Fruit fly (Drosophila melanogaster) whole organism, embryonic: ENCODE data around the gene CG3342.

Experiments used
- Ada2b ChIP-seq: fragments of 200-800 bp; sonication (Bioruptor generic); IDR thresholded peaks from 2 replicates; pipeline ENCODE4 v1.3.6; 2022; ENCODE audit warnings: missing biosample characterization, missing genetic modification characterization
- Adf1 ChIP-seq: fragments of 200-800 bp; sonication (Bioruptor generic); IDR thresholded peaks from 2 replicates; pipeline ENCODE4 v1.3.6; 2022; ENCODE audit warnings: missing biosample characterization, missing genetic modification characterization
- Bgb ChIP-seq: fragments of 200-800 bp; sonication (Bioruptor generic); IDR thresholded peaks from 2 replicates; pipeline ENCODE4 v1.3.6; 2022; ENCODE audit warnings: missing biosample characterization, missing genetic modification characterization; ENCODE audit not compliant: partially characterized antibody
- CG10959 ChIP-seq: fragments of 200-800 bp; sonication (Bioruptor generic); IDR thresholded peaks from 2 replicates; pipeline ENCODE4 v1.3.6; 2022; ENCODE audit warnings: missing biosample characterization, missing genetic modification characterization
- CG12155 ChIP-seq: fragments of 200-800 bp; sonication (Bioruptor generic); optimal IDR thresholded peaks from 3 replicates; lab custom pipeline; 2016; ENCODE audit warnings: missing biosample characterization, missing genetic modification characterization
- CG12659 ChIP-seq: fragments of 200-800 bp; sonication (Bioruptor generic); optimal IDR thresholded peaks from 3 replicates; lab custom pipeline; 2017; ENCODE audit warnings: mild to moderate bottlenecking, missing biosample characterization, missing genetic modification reagents, missing genetic modification characterization
- CG1603 ChIP-seq: fragments of 200-800 bp; sonication (Bioruptor generic); optimal IDR thresholded peaks from 2 replicates; lab custom pipeline; 2019; ENCODE audit warnings: missing biosample characterization, mild to moderate bottlenecking, missing genetic modification characterization, moderate library complexity
- CG2199 ChIP-seq: fragments of 200-800 bp; sonication (Bioruptor generic); IDR thresholded peaks from 3 replicates; pipeline ENCODE4 v1.3.6; 2022; ENCODE audit warnings: missing biosample characterization, missing genetic modification characterization
- CG30403 ChIP-seq: fragments of 200-800 bp; sonication (Bioruptor generic); optimal IDR thresholded peaks from 3 replicates; lab custom pipeline; 2016; ENCODE audit warnings: missing biosample characterization, missing genetic modification characterization
- CG34376 ChIP-seq: fragments of 200-800 bp; sonication (Bioruptor generic); optimal IDR thresholded peaks from 2 replicates; lab custom pipeline; 2018; ENCODE audit warnings: missing biosample characterization, mild to moderate bottlenecking, missing genetic modification characterization
- CG34422 ChIP-seq: fragments of 200-800 bp; sonication (Bioruptor generic); IDR thresholded peaks from 3 replicates; pipeline ENCODE4 v1.3.6; 2022; ENCODE audit warnings: missing biosample characterization, missing genetic modification characterization
- CG3995 ChIP-seq: fragments of 200-800 bp; sonication (Bioruptor generic); optimal IDR thresholded peaks from 3 replicates; lab custom pipeline; 2016; ENCODE audit warnings: missing biosample characterization, missing genetic modification characterization
- CG42726 ChIP-seq: fragments of 200-800 bp; sonication (Bioruptor generic); IDR thresholded peaks from 2 replicates; pipeline ENCODE4 v1.3.6; 2022; ENCODE audit warnings: missing biosample characterization, missing genetic modification characterization; ENCODE audit not compliant: partially characterized antibody
- CG5245 ChIP-seq: fragments of 200-800 bp; sonication (Bioruptor generic); optimal IDR thresholded peaks from 3 replicates; lab custom pipeline; 2016; ENCODE audit warnings: missing biosample characterization, missing genetic modification characterization
- CG6254 ChIP-seq: fragments of 200-800 bp; sonication (Bioruptor generic); optimal IDR thresholded peaks from 3 replicates; lab custom pipeline; 2017; ENCODE audit warnings: mild to moderate bottlenecking, missing biosample characterization, missing genetic modification reagents, missing genetic modification characterization
- CG7372 ChIP-seq: fragments of 200-800 bp; sonication (Bioruptor generic); IDR thresholded peaks from 2 replicates; pipeline ENCODE4 v1.3.6; 2022; ENCODE audit warnings: missing biosample characterization, missing genetic modification characterization
- CG7786 ChIP-seq: fragments of 200-800 bp; sonication (Bioruptor generic); optimal IDR thresholded peaks from 2 replicates; lab custom pipeline; 2016; ENCODE audit warnings: missing biosample characterization, missing genetic modification characterization
- CG7928 ChIP-seq: fragments of 200-800 bp; sonication (Bioruptor generic); optimal IDR thresholded peaks from 2 replicates; lab custom pipeline; 2017; ENCODE audit warnings: missing biosample characterization, mild to moderate bottlenecking, missing genetic modification characterization
- CG8359 ChIP-seq: fragments of 200-800 bp; sonication (Bioruptor generic); optimal IDR thresholded peaks from 2 replicates; lab custom pipeline; 2017; ENCODE audit warnings: missing biosample characterization, mild to moderate bottlenecking, missing genetic modification characterization, borderline replicate concordance
- CG8388 ChIP-seq: fragments of 200-800 bp; sonication (Bioruptor generic); optimal IDR thresholded peaks from 2 replicates; lab custom pipeline; 2019; ENCODE audit warnings: missing biosample characterization, mild to moderate bottlenecking, missing genetic modification characterization, moderate library complexity
- D19A ChIP-seq: fragments of 200-800 bp; optimal IDR thresholded peaks from 3 replicates; lab custom pipeline; 2019; ENCODE audit warnings: missing biosample characterization, mild to moderate bottlenecking, missing genetic modification characterization, moderate library complexity
- Dref ChIP-seq: fragments of 200-800 bp; sonication (Bioruptor generic); IDR thresholded peaks from 2 replicates; pipeline ENCODE4 v1.3.6; 2022; ENCODE audit warnings: missing biosample characterization, missing genetic modification characterization
- GATAe ChIP-seq: fragments of 200-800 bp; sonication (Bioruptor generic); conservative IDR thresholded peaks from 2 replicates; pipeline ENCODE4 v1.3.6; 2022; ENCODE audit warnings: missing biosample characterization, missing genetic modification characterization
- HLH54F ChIP-seq: fragments of 200-800 bp; sonication (Bioruptor generic); optimal IDR thresholded peaks from 3 replicates; lab custom pipeline; 2016; ENCODE audit warnings: missing biosample characterization, missing genetic modification characterization
- Hmx ChIP-seq: fragments of 200-800 bp; sonication (Bioruptor generic); optimal IDR thresholded peaks from 2 replicates; lab custom pipeline; 2016; ENCODE audit warnings: missing biosample characterization, missing genetic modification characterization
- Sry-β ChIP-seq: fragments of 200-800 bp; sonication (Bioruptor generic); optimal IDR thresholded peaks from 2 replicates; lab custom pipeline; 2018; ENCODE audit warnings: missing biosample characterization, mild to moderate bottlenecking, missing genetic modification characterization, moderate library complexity
- Ssrp ChIP-seq: fragments of 200-800 bp; sonication (Bioruptor generic); optimal IDR thresholded peaks from 2 replicates; lab custom pipeline; 2018; ENCODE audit warnings: missing biosample characterization, mild to moderate bottlenecking, missing genetic modification characterization, moderate library complexity
- Usf ChIP-seq: fragments of 200-800 bp; sonication (Bioruptor generic); optimal IDR thresholded peaks from 2 replicates; lab custom pipeline; 2017; ENCODE audit warnings: missing genotype, missing biosample characterization, missing genetic modification characterization
- ab ChIP-seq: fragments of 200-800 bp; sonication (Bioruptor generic); optimal IDR thresholded peaks from 2 replicates; lab custom pipeline; 2016; ENCODE audit warnings: missing biosample characterization, missing genetic modification characterization
- ase ChIP-seq: fragments of 200-800 bp; sonication (Bioruptor generic); IDR thresholded peaks from 3 replicates; pipeline ENCODE4 v1.3.6; 2022; ENCODE audit warnings: missing biosample characterization, missing genetic modification characterization
- bab2 ChIP-seq: fragments of 200-800 bp; sonication (Bioruptor generic); optimal IDR thresholded peaks from 2 replicates; lab custom pipeline; 2016; ENCODE audit warnings: missing biosample characterization, missing genetic modification characterization
- bsh ChIP-seq, 2 experiments: fragments of 200-800 bp; sonication (Bioruptor generic); optimal IDR thresholded peaks; 2 replicates each; lab custom pipeline; 2017 to 2018; ENCODE audit warnings: mild to moderate bottlenecking in 2 of 2, missing biosample characterization in 2 of 2, missing genetic modification characterization in 2 of 2, moderate library complexity in 1 of 2
- cad ChIP-seq: fragments of >200 bp; optimal IDR thresholded peaks from 2 replicates; lab custom pipeline; 2017; ENCODE audit warnings: missing biosample characterization, missing genetic modification characterization
- corto ChIP-seq: fragments of 200-800 bp; sonication (Bioruptor generic); optimal IDR thresholded peaks from 2 replicates; lab custom pipeline; 2016; ENCODE audit warnings: missing biosample characterization, mild to moderate bottlenecking, missing genetic modification characterization, moderate library complexity
- crol ChIP-seq: fragments of 200-800 bp; sonication (Bioruptor generic); IDR thresholded peaks from 2 replicates; pipeline ENCODE4 v1.3.6; 2022; ENCODE audit warnings: missing biosample characterization, missing genetic modification characterization
- emc ChIP-seq: fragments of 200-800 bp; sonication (Bioruptor generic); optimal IDR thresholded peaks from 2 replicates; lab custom pipeline; 2016; ENCODE audit warnings: missing biosample characterization, missing genetic modification characterization
- exex ChIP-seq: fragments of 200-800 bp; sonication (Bioruptor generic); optimal IDR thresholded peaks from 4 replicates; lab custom pipeline; 2018; ENCODE audit warnings: missing biosample characterization, mild to moderate bottlenecking, missing genetic modification characterization, moderate library complexity
- fd3F ChIP-seq: fragments of 200-800 bp; sonication (Bioruptor generic); optimal IDR thresholded peaks from 2 replicates; lab custom pipeline; 2018; ENCODE audit warnings: missing biosample characterization, mild to moderate bottlenecking, missing genetic modification characterization, moderate library complexity
- gcm2 ChIP-seq: fragments of 200-800 bp; sonication (Bioruptor generic); optimal IDR thresholded peaks from 2 replicates; lab custom pipeline; 2016; ENCODE audit warnings: missing biosample characterization, missing genetic modification characterization
- grau ChIP-seq: fragments of 200-800 bp; optimal IDR thresholded peaks from 3 replicates; lab custom pipeline; 2019; ENCODE audit warnings: missing biosample characterization, mild to moderate bottlenecking, missing genetic modification characterization, moderate library complexity
- gsb ChIP-seq: fragments of 200-800 bp; sonication (Bioruptor generic); IDR thresholded peaks from 2 replicates; pipeline ENCODE4 v1.3.6; 2022; ENCODE audit warnings: missing biosample characterization, missing genetic modification characterization
- jumu ChIP-seq: fragments of 200-800 bp; sonication (Bioruptor generic); optimal IDR thresholded peaks from 3 replicates; lab custom pipeline; 2016; ENCODE audit warnings: missing biosample characterization, missing genetic modification characterization
- nmo ChIP-seq: fragments of 200-800 bp; sonication (Bioruptor generic); optimal IDR thresholded peaks from 2 replicates; lab custom pipeline; 2018; ENCODE audit warnings: missing biosample characterization, mild to moderate bottlenecking, missing genetic modification characterization, moderate library complexity
- oc ChIP-seq: fragments of 200-800 bp; sonication (Bioruptor generic); optimal IDR thresholded peaks from 2 replicates; lab custom pipeline; 2018; ENCODE audit warnings: missing biosample characterization, mild to moderate bottlenecking, missing genetic modification characterization, moderate library complexity
- pb ChIP-seq: fragments of 200-800 bp; sonication (Bioruptor generic); optimal IDR thresholded peaks from 3 replicates; lab custom pipeline; 2016; ENCODE audit warnings: missing biosample characterization, missing genetic modification characterization
- pnt ChIP-seq: fragments of 200-800 bp; sonication (Bioruptor generic); optimal IDR thresholded peaks from 3 replicates; lab custom pipeline; 2016; ENCODE audit warnings: missing biosample characterization, missing genetic modification characterization
- salm ChIP-seq: fragments of 200-800 bp; sonication (Bioruptor generic); optimal IDR thresholded peaks from 2 replicates; lab custom pipeline; 2018; ENCODE audit warnings: missing biosample characterization, mild to moderate bottlenecking, missing genetic modification characterization
- seq ChIP-seq: fragments of 200-800 bp; sonication (Bioruptor generic); IDR thresholded peaks from 2 replicates; pipeline ENCODE4 v1.3.6; 2022; ENCODE audit warnings: missing biosample characterization, missing genetic modification characterization
- stwl ChIP-seq: fragments of 200-800 bp; sonication (Bioruptor generic); optimal IDR thresholded peaks from 3 replicates; lab custom pipeline; 2018; ENCODE audit warnings: missing biosample characterization, mild to moderate bottlenecking, missing genetic modification characterization, moderate library complexity
- z ChIP-seq: fragments of 200-800 bp; sonication (Bioruptor generic); IDR thresholded peaks from 3 replicates; pipeline ENCODE4 v1.3.6; 2022; ENCODE audit warnings: missing biosample characterization, missing genetic modification characterization
- zf30C ChIP-seq: fragments of 200-800 bp; sonication (Bioruptor generic); optimal IDR thresholded peaks from 3 replicates; lab custom pipeline; 2018; ENCODE audit warnings: missing biosample characterization, mild to moderate bottlenecking, missing genetic modification characterization
- zfh2 ChIP-seq: fragments of 200-800 bp; sonication (Bioruptor generic); optimal IDR thresholded peaks from 2 replicates; lab custom pipeline; 2016; ENCODE audit warnings: missing biosample characterization, missing genetic modification characterization

Gene CG3342

dm6 chrX:6574488-6574887 lies 46.8 kb upstream of the CG3342 start (continued):
- TF ChIP-seq corto (GFP tag; lab: Kevin White, UChicago): no peak
- TF ChIP-seq Bgb (GFP tag; lab: Robert Waterston, UW): no peak
- TF ChIP-seq CG12155 (GFP tag; lab: Kevin White, UChicago): no peak
- TF ChIP-seq pb (GFP tag; lab: Kevin White, UChicago): no peak
- peak; percentile 11 for TF ChIP-seq Ssrp
- no peak for TF ChIP-seq salm (tag; lab: Kevin White, UChicago)
- no peak for TF ChIP-seq z (GFP tag; lab: Robert Waterston, UW)
- no peak for TF ChIP-seq bab2
- TF ChIP-seq pnt (GFP tag; lab: Kevin White, UChicago): no peak
- no peak for TF ChIP-seq seq
- TF ChIP-seq ase (GFP tag; lab: Robert Waterston, UW): peak; percentile 45; the same call in 1 of the 3 replicates
- no peak for TF ChIP-seq CG7786
- 0 out of 3 replicates have a peak, but pooled peaks have one; percentile 10 for TF ChIP-seq CG34422 (GFP tag; lab: Robert Waterston, UW)
- TF ChIP-seq cad: no peak
- no peak for TF ChIP-seq CG2199 (GFP tag; lab: Robert Waterston, UW)
- no peak for TF ChIP-seq zfh2
- TF ChIP-seq CG34376: no peak
- TF ChIP-seq CG42726: no peak
- TF ChIP-seq gcm2 (GFP tag; lab: Kevin White, UChicago): no peak
- no peak for TF ChIP-seq jumu (GFP tag; lab: Kevin White, UChicago)
- TF ChIP-seq nmo: no peak
- no peak for TF ChIP-seq CG7372
- no peak for TF ChIP-seq CG1603
- no peak for TF ChIP-seq HLH54F (GFP tag; lab: Kevin White, UChicago)
- no peak for TF ChIP-seq crol (GFP tag; lab: Robert Waterston, UW)
- no peak for TF ChIP-seq CG7928 (GFP tag; lab: Kevin White, UChicago)
- TF ChIP-seq fd3F (GFP tag; lab: Kevin White, UChicago): no peak
- no peak for TF ChIP-seq CG5245 (GFP tag; lab: Kevin White, UChicago)
- no peak for TF ChIP-seq CG8359
- no peak for TF ChIP-seq Sry-β (GFP tag; lab: Kevin White, UChicago)
- TF ChIP-seq Ada2b (GFP tag; lab: Robert Waterston, UW): peak; percentile 58; the same call in 1 of the 2 replicates
- no peak for TF ChIP-seq exex (tag; lab: Kevin White, UChicago)
- TF ChIP-seq CG10959 (GFP tag; lab: Robert Waterston, UW): no peak
- TF ChIP-seq CG3995: no peak
- TF ChIP-seq oc (tag; lab: Kevin White, UChicago): no peak
- TF ChIP-seq Adf1 (GFP tag; lab: Robert Waterston, UW): no peak
- TF ChIP-seq GATAe (GFP tag; lab: Robert Waterston, UW): no peak
- TF ChIP-seq CG6254 (GFP tag; lab: Kevin White, UChicago): no peak
- TF ChIP-seq CG30403 (GFP tag; lab: Kevin White, UChicago): no peak
- no peak for TF ChIP-seq CG12659 (GFP tag; lab: Kevin White, UChicago)
- no peak for TF ChIP-seq D19A (tag; lab: Kevin White, UChicago)
- TF ChIP-seq CG8388 (GFP tag; lab: Kevin White, UChicago): no peak
- TF ChIP-seq ab (GFP tag; lab: Kevin White, UChicago): no peak
- no peak for TF ChIP-seq emc (GFP tag; lab: Kevin White, UChicago)
- no peak for TF ChIP-seq Usf (GFP tag; lab: Kevin White, UChicago)
- peak; percentile 18 for TF ChIP-seq grau
- no peak for TF ChIP-seq Dref (GFP tag; lab: Robert Waterston, UW)
- peak in 1 of 2 experiments; percentile 18 for TF ChIP-seq bsh (GFP tag; optimal IDR thresholded peaks at IDR 0.05; lab: Kevin White, UChicago)
- no peak for TF ChIP-seq gsb
- TF ChIP-seq zf30C (GFP tag; lab: Kevin White, UChicago): no peak
- TF ChIP-seq stwl (tag; lab: Kevin White, UChicago): no peak
- TF ChIP-seq Hmx (GFP tag; lab: Kevin White, UChicago): no peak
